Worm (Caenorhabditis elegans) whole organism, early embryonic: ENCODE results near the gene trm-1.

Experiments used
- F13C5.2 ChIP-seq: sonication (generic microtip); optimal IDR thresholded peaks from 2 replicates; lab custom pipeline; 2017; ENCODE audit warnings: mild to moderate bottlenecking, missing genetic modification characterization, inconsistent platforms, missing compliant biosample characterization
- flt-1 ChIP-seq: fragments of 200-800 bp; sonication (Bioruptor generic); IDR thresholded peaks from 2 replicates; pipeline ENCODE4 v1.3.6; 2022; ENCODE audit warnings: missing genetic modification characterization, missing compliant biosample characterization

The trm-1 gene

DNA sequence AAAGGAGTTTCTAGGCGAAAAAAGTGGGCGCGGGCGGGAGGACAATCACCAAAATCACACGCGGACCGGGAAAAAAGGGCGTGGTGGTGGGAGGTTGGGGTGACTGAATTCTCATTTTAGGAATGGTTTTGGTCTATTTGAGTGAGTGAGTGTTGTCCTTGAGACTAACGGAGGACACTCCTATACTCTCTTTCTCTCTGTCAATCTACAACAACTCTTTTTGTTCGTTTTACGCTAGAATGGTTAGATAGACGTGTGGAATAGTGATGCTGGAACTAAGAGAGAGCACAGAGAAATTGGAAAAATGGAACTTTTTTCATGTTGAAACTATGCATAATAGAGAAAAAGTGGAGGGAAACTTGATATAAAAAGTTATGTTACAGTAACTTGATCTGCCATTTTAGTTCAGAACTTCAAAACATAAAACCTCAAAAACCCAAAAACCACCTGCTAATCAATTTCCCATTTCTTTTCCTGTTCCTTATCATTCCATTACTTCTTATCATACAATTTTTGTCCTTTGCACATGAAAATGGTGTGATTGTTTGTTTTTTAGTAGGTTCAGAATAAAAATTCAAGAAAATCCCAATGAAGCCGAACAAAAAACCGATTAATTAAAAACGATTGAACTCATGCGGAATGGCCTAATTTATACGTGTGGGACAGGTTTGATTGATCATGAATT lies 50.5 kb downstream of the trm-1 start:
- TF ChIP-seq flt-1: no peak
- TF ChIP-seq F13C5.2 (tag; lab: Kevin White, UChicago): no peak
